Fruit fly (Drosophila melanogaster): ENCODE measurements around the gene jdp.
A peak's percentile ranks its signal among the peaks of the same experiment; 100 is the strongest.

The jdp gene

DNA sequence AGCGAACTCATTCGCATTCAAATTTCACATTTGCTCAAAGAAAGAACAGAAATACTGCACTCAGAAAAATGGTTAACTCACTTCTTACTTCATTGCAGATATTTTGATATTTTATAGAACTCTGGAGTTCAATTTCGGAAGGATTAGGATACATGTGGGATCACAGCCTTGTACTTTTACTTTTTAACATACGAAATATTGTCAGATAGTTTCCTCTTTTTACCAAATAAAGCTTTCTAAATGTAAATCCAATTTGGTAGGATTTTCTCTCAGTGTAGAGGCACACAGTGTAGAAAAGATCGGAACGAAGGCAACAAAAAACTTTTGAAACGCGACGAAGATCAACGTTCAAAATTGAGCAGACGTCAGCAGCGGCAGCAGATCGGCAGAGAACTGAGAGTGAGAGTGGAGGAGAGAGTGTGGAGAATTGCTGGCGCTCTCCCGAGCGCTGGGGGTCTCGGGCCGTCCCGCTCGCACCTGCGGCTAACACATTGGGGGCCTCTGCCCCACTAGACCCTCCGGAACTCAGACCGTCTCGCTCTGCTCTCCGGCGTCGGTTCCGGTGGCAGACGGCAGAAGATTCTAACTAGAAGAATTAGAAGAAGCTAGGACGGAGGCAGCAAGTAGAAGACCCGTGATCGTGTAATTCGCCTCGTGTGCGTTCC is 5.3 kb upstream of the jdp start, which contains the start of gene tmod:
tmod (plus strand) TSS at position 619 of the 665 bp plus-strand sequence.
- TF ChIP-seq pad (GFP tag; optimal IDR thresholded peaks at IDR 0.05), result peak; percentile 59
- no peak for TF ChIP-seq Crg-1 (GFP tag; optimal IDR thresholded peaks at IDR 0.05)
- TF ChIP-seq Mnt (GFP tag; optimal IDR thresholded peaks at IDR 0.05), result no peak
- no peak for TF ChIP-seq CG5204 (GFP tag; optimal IDR thresholded peaks at IDR 0.05)
- TF ChIP-seq ovo (GFP tag; optimal IDR thresholded peaks at IDR 0.05), result no peak
- TF ChIP-seq CG7101 (tag; optimal IDR thresholded peaks at IDR 0.05), result no peak
- TF ChIP-seq CG33017 (tag; optimal IDR thresholded peaks at IDR 0.05), result no peak
- TF ChIP-seq toe (GFP tag; optimal IDR thresholded peaks at IDR 0.05), result no peak
- TF ChIP-seq CG7045 (GFP tag; optimal IDR thresholded peaks at IDR 0.05), result no peak
- no peak for TF ChIP-seq cnc (optimal IDR thresholded peaks at IDR 0.05)
- TF ChIP-seq Clk (GFP tag; optimal IDR thresholded peaks at IDR 0.05), result no peak
- TF ChIP-seq bab1 (GFP tag; optimal IDR thresholded peaks at IDR 0.05), result peak; percentile 18
- TF ChIP-seq CG12768 (GFP tag; optimal IDR thresholded peaks at IDR 0.05), result no peak
- TF ChIP-seq Hr96 (GFP tag; optimal IDR thresholded peaks at IDR 0.05), result peak; percentile 10
- no peak for TF ChIP-seq CG11617 (GFP tag; optimal IDR thresholded peaks at IDR 0.05)
- TF ChIP-seq kay (GFP tag; ENCODE audit: borderline replicate concordance), result no peak
- TF ChIP-seq tj (GFP tag; optimal IDR thresholded peaks at IDR 0.05), result peak; percentile 77
- TF ChIP-seq CG1620 (GFP tag; optimal IDR thresholded peaks at IDR 0.05), result no peak
- peak; percentile 36 for TF ChIP-seq CG14711 (tag; optimal IDR thresholded peaks at IDR 0.05)
- TF ChIP-seq cic (GFP tag; optimal IDR thresholded peaks at IDR 0.05), result no peak

DNA sequence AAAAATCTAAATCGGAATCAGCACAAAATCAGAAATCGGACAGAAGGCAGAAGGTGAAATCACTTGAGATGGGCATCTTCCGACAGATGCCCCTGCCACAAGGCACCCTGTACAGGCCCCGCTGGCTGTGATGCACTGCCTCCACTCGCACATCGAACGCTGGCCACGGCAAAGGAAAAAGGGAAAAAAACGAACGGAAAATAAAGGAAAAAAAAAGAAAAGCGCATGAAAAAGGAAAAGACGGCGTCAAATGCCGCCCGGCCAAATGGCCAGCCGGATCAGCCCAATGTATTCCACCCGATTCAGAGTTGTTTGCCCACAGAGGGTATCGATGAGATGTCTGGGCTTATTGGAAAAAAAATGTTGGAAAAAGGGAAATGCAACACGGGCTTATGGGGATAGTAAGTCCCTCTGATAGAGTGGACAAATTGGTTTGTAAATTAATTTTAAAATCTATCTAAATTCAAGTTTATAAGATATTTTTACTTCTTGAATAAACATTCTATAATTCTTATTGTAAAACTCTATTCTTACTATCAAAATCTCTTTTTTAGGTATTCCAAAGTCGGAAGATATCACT is 4.4 kb upstream of the jdp start:
- TF ChIP-seq CG5204 (GFP tag; optimal IDR thresholded peaks at IDR 0.05) (no peak), bab1 (GFP tag; optimal IDR thresholded peaks at IDR 0.05) (no peak), CG1620 (GFP tag; optimal IDR thresholded peaks at IDR 0.05) (no peak), CG33017 (tag; optimal IDR thresholded peaks at IDR 0.05) (no peak), cic (GFP tag; optimal IDR thresholded peaks at IDR 0.05) (no peak), Clk (GFP tag; optimal IDR thresholded peaks at IDR 0.05) (no peak), ovo (GFP tag; optimal IDR thresholded peaks at IDR 0.05) (no peak), tj (GFP tag; optimal IDR thresholded peaks at IDR 0.05) (no peak), Mnt (GFP tag; optimal IDR thresholded peaks at IDR 0.05) (no peak), CG7101 (tag; optimal IDR thresholded peaks at IDR 0.05) (no peak), toe (GFP tag; optimal IDR thresholded peaks at IDR 0.05) (no peak), kay (GFP tag; ENCODE audit: borderline replicate concordance) (no peak)

DNA sequence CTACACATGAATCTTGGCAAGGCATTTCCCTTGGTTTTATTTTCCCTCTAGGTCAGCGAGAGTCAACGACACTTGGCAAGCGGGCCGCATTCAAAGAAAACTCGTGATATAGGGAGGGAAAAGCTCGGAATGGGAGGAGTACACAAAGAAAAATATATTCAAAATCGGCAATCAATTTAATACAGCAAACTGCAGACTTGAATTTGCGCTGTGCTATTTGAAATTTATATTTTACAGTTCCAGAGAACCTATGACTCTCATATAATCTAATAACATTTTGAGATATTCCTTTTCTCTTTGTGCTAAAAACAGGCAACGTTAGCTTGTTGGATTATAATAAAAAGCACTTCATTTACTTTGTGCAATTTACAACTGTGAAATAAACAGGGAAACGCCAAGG is 2.7 kb upstream of the jdp start:
- TF ChIP-seq pad (GFP tag; optimal IDR thresholded peaks at IDR 0.05) (no peak), Mnt (GFP tag; optimal IDR thresholded peaks at IDR 0.05) (no peak), CG7101 (tag; optimal IDR thresholded peaks at IDR 0.05) (no peak), CG1620 (GFP tag; optimal IDR thresholded peaks at IDR 0.05) (no peak), ovo (GFP tag; optimal IDR thresholded peaks at IDR 0.05) (no peak), tj (GFP tag; optimal IDR thresholded peaks at IDR 0.05) (no peak), kay (GFP tag; ENCODE audit: borderline replicate concordance) (no peak), CG11617 (GFP tag; optimal IDR thresholded peaks at IDR 0.05) (no peak), toe (GFP tag; optimal IDR thresholded peaks at IDR 0.05) (no peak), CG7045 (GFP tag; optimal IDR thresholded peaks at IDR 0.05) (no peak), bab1 (GFP tag; optimal IDR thresholded peaks at IDR 0.05) (no peak), CG33017 (tag; optimal IDR thresholded peaks at IDR 0.05) (no peak), CG14711 (tag; optimal IDR thresholded peaks at IDR 0.05) (no peak), Clk (GFP tag; optimal IDR thresholded peaks at IDR 0.05) (no peak), cnc (optimal IDR thresholded peaks at IDR 0.05) (no peak), Crg-1 (GFP tag; optimal IDR thresholded peaks at IDR 0.05) (no peak), CG5204 (GFP tag; optimal IDR thresholded peaks at IDR 0.05) (no peak), cic (GFP tag; optimal IDR thresholded peaks at IDR 0.05) (no peak), Hr96 (GFP tag; optimal IDR thresholded peaks at IDR 0.05) (no peak), CG12768 (GFP tag; optimal IDR thresholded peaks at IDR 0.05) (no peak)

DNA sequence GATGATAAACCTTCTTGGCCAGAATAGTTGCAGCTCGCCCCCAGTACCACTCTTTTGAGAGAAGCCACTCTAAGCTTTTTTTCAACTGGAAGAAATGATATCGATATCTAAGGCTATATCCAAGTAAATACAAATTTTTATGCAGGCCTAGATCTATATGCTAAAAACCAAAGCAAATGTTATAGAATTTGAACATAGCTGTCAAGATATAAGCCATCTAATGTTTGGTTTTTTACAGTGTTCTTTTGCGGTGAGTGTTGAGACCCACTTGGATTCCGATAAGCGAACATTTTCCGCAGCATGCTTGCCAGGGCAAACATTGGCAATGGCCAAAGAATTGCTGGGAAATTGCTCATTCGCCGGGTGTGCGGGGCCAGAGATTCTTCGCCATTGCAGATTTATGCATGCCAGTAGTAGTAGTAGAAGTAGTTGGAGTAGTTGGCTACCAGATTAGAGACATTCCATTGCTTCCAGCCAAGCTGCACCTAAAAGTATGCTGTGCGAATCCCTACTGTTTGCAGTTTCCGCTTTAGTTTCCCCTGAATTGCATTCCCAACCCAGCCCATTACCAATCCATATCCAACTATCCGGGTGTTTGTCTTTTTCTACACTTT is 2.0 kb upstream of the jdp start:
- TF ChIP-seq CG1620 (GFP tag; optimal IDR thresholded peaks at IDR 0.05), result no peak
- TF ChIP-seq ovo (GFP tag; optimal IDR thresholded peaks at IDR 0.05), result no peak
- TF ChIP-seq tj (GFP tag; optimal IDR thresholded peaks at IDR 0.05), result no peak
- no peak for TF ChIP-seq CG11617 (GFP tag; optimal IDR thresholded peaks at IDR 0.05)
- TF ChIP-seq toe (GFP tag; optimal IDR thresholded peaks at IDR 0.05), result no peak
- no peak for TF ChIP-seq pad (GFP tag; optimal IDR thresholded peaks at IDR 0.05)
- no peak for TF ChIP-seq cic (GFP tag; optimal IDR thresholded peaks at IDR 0.05)
- TF ChIP-seq CG5204 (GFP tag; optimal IDR thresholded peaks at IDR 0.05), result no peak
- TF ChIP-seq CG33017 (tag; optimal IDR thresholded peaks at IDR 0.05), result no peak
- no peak for TF ChIP-seq CG7045 (GFP tag; optimal IDR thresholded peaks at IDR 0.05)
- TF ChIP-seq cnc (optimal IDR thresholded peaks at IDR 0.05), result no peak
- no peak for TF ChIP-seq CG14711 (tag; optimal IDR thresholded peaks at IDR 0.05)
- no peak for TF ChIP-seq kay (GFP tag; ENCODE audit: borderline replicate concordance)
- no peak for TF ChIP-seq Clk (GFP tag; optimal IDR thresholded peaks at IDR 0.05)

DNA sequence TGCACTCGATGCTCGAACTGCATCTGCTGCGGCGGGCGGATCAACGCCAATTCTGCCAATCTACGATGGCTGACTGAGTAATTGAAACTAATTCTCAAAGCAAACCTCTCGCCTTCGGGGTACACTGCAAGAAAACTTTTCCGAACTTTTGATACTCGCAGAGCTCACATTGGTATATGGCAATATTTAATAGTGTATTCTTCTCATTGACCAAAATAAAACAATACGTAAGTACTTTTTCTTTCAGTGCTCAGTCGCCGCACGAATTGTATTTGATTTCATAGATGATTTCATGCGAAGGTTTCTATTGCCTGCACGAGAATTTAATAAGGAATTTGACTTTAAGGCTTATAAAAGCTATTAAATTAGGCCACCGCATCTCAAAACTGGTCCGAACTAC is 1.2 kb downstream of the jdp start:
- TF ChIP-seq cic (GFP tag; optimal IDR thresholded peaks at IDR 0.05), result no peak
- TF ChIP-seq Mnt (GFP tag; optimal IDR thresholded peaks at IDR 0.05), result no peak
- no peak for TF ChIP-seq CG12768 (GFP tag; optimal IDR thresholded peaks at IDR 0.05)
- no peak for TF ChIP-seq CG33017 (tag; optimal IDR thresholded peaks at IDR 0.05)
- TF ChIP-seq toe (GFP tag; optimal IDR thresholded peaks at IDR 0.05), result no peak
- no peak for TF ChIP-seq CG1620 (GFP tag; optimal IDR thresholded peaks at IDR 0.05)
- TF ChIP-seq CG7045 (GFP tag; optimal IDR thresholded peaks at IDR 0.05), result no peak
- TF ChIP-seq CG11617 (GFP tag; optimal IDR thresholded peaks at IDR 0.05), result no peak
- no peak for TF ChIP-seq bab1 (GFP tag; optimal IDR thresholded peaks at IDR 0.05)
- no peak for TF ChIP-seq Hr96 (GFP tag; optimal IDR thresholded peaks at IDR 0.05)
- no peak for TF ChIP-seq ovo (GFP tag; optimal IDR thresholded peaks at IDR 0.05)
- no peak for TF ChIP-seq CG7101 (tag; optimal IDR thresholded peaks at IDR 0.05)
- TF ChIP-seq CG5204 (GFP tag; optimal IDR thresholded peaks at IDR 0.05), result no peak
- no peak for TF ChIP-seq cnc (optimal IDR thresholded peaks at IDR 0.05)
- no peak for TF ChIP-seq CG14711 (tag; optimal IDR thresholded peaks at IDR 0.05)
- no peak for TF ChIP-seq kay (GFP tag; ENCODE audit: borderline replicate concordance)
- no peak for TF ChIP-seq Clk (GFP tag; optimal IDR thresholded peaks at IDR 0.05)
